Worm (Caenorhabditis elegans): Measurements from ENCODE around the gene K09E9.1.

The K09E9.1 gene

DNA sequence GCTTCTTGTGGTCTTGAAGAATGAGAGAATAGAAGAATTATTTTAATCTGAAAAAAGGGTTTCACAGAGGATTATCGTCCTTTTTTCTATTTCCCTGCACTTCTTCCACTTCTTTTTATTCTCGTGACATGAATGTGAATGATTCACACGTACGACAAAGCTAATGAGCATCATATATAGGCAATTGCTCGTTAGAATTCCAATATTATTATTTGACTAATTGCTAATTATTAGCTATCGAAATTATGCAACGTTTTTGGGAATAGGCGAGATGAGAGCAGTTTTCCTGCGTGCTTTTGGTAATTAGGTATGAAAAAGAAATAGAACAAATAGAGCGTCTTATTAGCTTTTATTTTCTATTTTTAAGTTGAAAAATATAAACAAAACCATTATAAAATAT, 37.5 kb downstream of the K09E9.1 start:
- TF ChIP-seq ets-5 (GFP tag; IDR thresholded peaks at IDR 0.05) = no peak
- TF ChIP-seq efl-1 (optimal IDR thresholded peaks at IDR 0.05) = no peak
- TF ChIP-seq efl-1 (GFP tag; optimal IDR thresholded peaks at IDR 0.05 in 1 of 2) = no peak
- TF ChIP-seq unc-30 (tag; optimal IDR thresholded peaks at IDR 0.05) = no peak
- TF ChIP-seq egl-13 (tag; optimal IDR thresholded peaks at IDR 0.05) = no peak
- TF ChIP-seq nhr-71 (tag; optimal IDR thresholded peaks at IDR 0.05) = peak; percentile 40
- peak; percentile 39 for TF ChIP-seq fkh-8 (tag; optimal IDR thresholded peaks at IDR 0.05)
- TF ChIP-seq elt-3 (tag; optimal IDR thresholded peaks at IDR 0.05) = no peak
- peak; percentile 95 for TF ChIP-seq dsc-1 (tag; optimal IDR thresholded peaks at IDR 0.05)
- peak; percentile 58 for TF ChIP-seq ceh-8 (GFP tag; optimal IDR thresholded peaks at IDR 0.05)
- TF ChIP-seq nhr-47 (tag; optimal IDR thresholded peaks at IDR 0.05) = peak; percentile 34
- TF ChIP-seq hlh-4 (tag; optimal IDR thresholded peaks at IDR 0.05) = no peak
- TF ChIP-seq lin-14 (GFP tag; optimal IDR thresholded peaks at IDR 0.05) = peak; percentile 77
- TF ChIP-seq ces-1 (GFP tag; optimal IDR thresholded peaks at IDR 0.05) = no peak
- TF ChIP-seq lsy-2 (tag; optimal IDR thresholded peaks at IDR 0.05) = peak in 1 of 2 experiments; percentile 6
- TF ChIP-seq pax-3 (tag; optimal IDR thresholded peaks at IDR 0.05) = peak; percentile 23
- TF ChIP-seq mef-2 (tag; optimal IDR thresholded peaks at IDR 0.05) = no peak
- TF ChIP-seq skn-1 (tag; optimal IDR thresholded peaks at IDR 0.05) = no peak
- TF ChIP-seq sox-4 (tag; optimal IDR thresholded peaks at IDR 0.05) = peak; percentile 8
- no peak for TF ChIP-seq hlh-17 (GFP tag; optimal IDR thresholded peaks at IDR 0.05; ENCODE audit: borderline replicate concordance)

DNA sequence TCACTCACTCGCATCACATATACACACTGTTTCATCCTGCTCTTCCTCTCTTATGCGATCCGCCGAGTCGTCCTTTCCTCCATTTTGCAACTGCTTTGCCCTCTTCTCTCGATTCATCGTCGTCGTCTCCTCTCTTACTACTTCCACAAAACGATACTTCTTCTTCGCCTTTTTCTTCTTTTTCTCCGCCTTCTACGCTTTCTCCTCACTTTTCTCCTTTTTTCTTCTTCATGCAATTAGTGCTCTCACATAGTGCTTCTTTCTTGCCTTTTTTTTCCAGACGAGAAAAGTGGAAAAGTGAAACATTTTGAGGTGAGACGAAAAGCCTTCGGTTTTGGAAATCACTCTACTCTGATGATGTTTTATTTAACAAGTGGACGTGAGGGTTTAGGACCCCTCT, 39.3 kb downstream of the K09E9.1 start:
- TF ChIP-seq nhr-19 (GFP tag; conservative IDR thresholded peaks at IDR 0.05) = no peak
- peak; percentile 31 for TF ChIP-seq unc-86 (tag; optimal IDR thresholded peaks at IDR 0.05)
- TF ChIP-seq C34B4.2 (tag; optimal IDR thresholded peaks at IDR 0.05) = no peak
- peak; percentile 12 for TF ChIP-seq fkh-8 (tag; optimal IDR thresholded peaks at IDR 0.05)
- TF ChIP-seq sox-4 (tag; optimal IDR thresholded peaks at IDR 0.05) = no peak
- TF ChIP-seq ces-1 (GFP tag; optimal IDR thresholded peaks at IDR 0.05) = no peak
- TF ChIP-seq tbx-2 (tag; optimal IDR thresholded peaks at IDR 0.05) = peak; percentile 28
- peak; percentile 0 for TF ChIP-seq mep-1 (tag; optimal IDR thresholded peaks at IDR 0.05)
- no peak for TF ChIP-seq grh-1 (GFP tag; IDR thresholded peaks at IDR 0.05)
- TF ChIP-seq lsy-2 (tag; optimal IDR thresholded peaks at IDR 0.05) = peak in 1 of 2 experiments; percentile 13
- peak; percentile 31 for TF ChIP-seq dsc-1 (tag; optimal IDR thresholded peaks at IDR 0.05)
- peak; percentile 65 for TF ChIP-seq lin-14 (GFP tag; optimal IDR thresholded peaks at IDR 0.05)
- TF ChIP-seq egl-13 (tag; optimal IDR thresholded peaks at IDR 0.05) = peak; percentile 22
- no peak for TF ChIP-seq lin-15B (tag; optimal IDR thresholded peaks at IDR 0.05)
- TF ChIP-seq ceh-82 (tag; optimal IDR thresholded peaks at IDR 0.05) = peak in 1 of 3 experiments; percentile 42

DNA sequence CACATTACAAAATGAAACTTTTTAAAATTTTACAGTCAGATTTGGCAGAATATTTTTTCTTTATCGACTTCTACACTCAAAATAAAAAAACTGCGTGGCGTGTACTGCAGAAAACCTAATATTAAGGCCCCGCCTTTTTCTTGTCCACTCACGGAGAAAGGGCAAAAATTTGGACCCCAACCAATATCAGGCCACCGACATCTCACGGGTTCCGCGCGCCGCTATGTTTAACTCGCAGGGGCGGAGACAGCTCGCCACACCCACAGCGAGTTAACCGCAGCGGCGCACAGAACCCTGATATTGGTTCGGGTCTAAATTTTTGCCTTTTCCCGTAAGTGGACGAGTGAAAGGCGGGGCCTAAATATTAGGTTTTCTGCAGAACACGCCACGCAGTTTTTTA, 43.4 kb downstream of the K09E9.1 start:
- no peak for TF ChIP-seq nhr-28 (tag; optimal IDR thresholded peaks at IDR 0.05)
- TF ChIP-seq aly-2 (tag; optimal IDR thresholded peaks at IDR 0.05) = no peak
- peak; percentile 7 for TF ChIP-seq nhr-47 (tag; optimal IDR thresholded peaks at IDR 0.05)
- peak; percentile 92 for TF ChIP-seq snpc-4 (tag; optimal IDR thresholded peaks at IDR 0.05)
- 0 out of 2 replicates have a peak, but pooled peaks have one; percentile 30 for TF ChIP-seq mab-9 (GFP tag; IDR thresholded peaks at IDR 0.05)

- TF ChIP-seq egl-27 (tag; optimal IDR thresholded peaks at IDR 0.05) (no peak), nhr-237 (tag; optimal IDR thresholded peaks at IDR 0.05) (no peak), dpl-1 (GFP tag; optimal IDR thresholded peaks at IDR 0.05) (no peak), lsy-2 (tag; optimal IDR thresholded peaks at IDR 0.05) (no peak), lin-14 (GFP tag; optimal IDR thresholded peaks at IDR 0.05) (peak; percentile 65), C34B4.2 (tag; optimal IDR thresholded peaks at IDR 0.05) (no peak), unc-86 (tag; optimal IDR thresholded peaks at IDR 0.05) (no peak), hlh-17 (GFP tag; optimal IDR thresholded peaks at IDR 0.05; ENCODE audit: borderline replicate concordance) (no peak), elt-3 (tag; optimal IDR thresholded peaks at IDR 0.05) (no peak), rnt-1 (tag; optimal IDR thresholded peaks at IDR 0.05) (no peak), unc-62 (GFP tag; optimal IDR thresholded peaks at IDR 0.05) (no peak), ces-1 (GFP tag; optimal IDR thresholded peaks at IDR 0.05) (no peak), snu-23 (GFP tag; optimal IDR thresholded peaks at IDR 0.05) (no peak), fkh-4 (tag; optimal IDR thresholded peaks at IDR 0.05; ENCODE audit: borderline replicate concordance) (no peak), isw-1 (GFP tag; IDR thresholded peaks at IDR 0.05) (no peak), fkh-10 (GFP tag; optimal IDR thresholded peaks at IDR 0.05) (no peak), hlh-4 (tag; optimal IDR thresholded peaks at IDR 0.05) (peak; percentile 37), aha-1 (tag; optimal IDR thresholded peaks at IDR 0.05) (no peak), nhr-84 (tag; optimal IDR thresholded peaks at IDR 0.05) (no peak), nhr-71 (tag; optimal IDR thresholded peaks at IDR 0.05) (peak; percentile 16), sptf-1 (tag; optimal IDR thresholded peaks at IDR 0.05) (no peak), F16B12.6 (tag; optimal IDR thresholded peaks at IDR 0.05) (no peak)
These were observed 46.0 kb downstream of the K09E9.1 start, which contains the start of gene pcdr-1 for ce11 chrX:15666169-15666811. pcdr-1 (plus strand) TSS chrX:15666761.

All from whole organism, L1 larva.